Worm (Caenorhabditis elegans) whole organism, L1 larva: ENCODE measurements around the gene ceh-74.
A peak's percentile ranks its signal among the peaks of the same experiment; 100 is the strongest.

Experiments
- C16A3.4 ChIP-seq: fragments of 150-350 bp; optimal IDR thresholded peaks from 2 replicates; lab custom pipeline; 2014; ENCODE audit warnings: missing biosample characterization, missing genetic modification characterization
- ama-1 ChIP-seq: fragments of 150-350 bp; optimal IDR thresholded peaks from 2 replicates; lab custom pipeline; 2014
- ceh-82 ChIP-seq, 3 experiments: fragments of 150-350 bp in 1 of 3; sonication (generic microtip) in 2 of 3; optimal IDR thresholded peaks; 2 replicates each; lab custom pipeline; 2014 to 2017; ENCODE audit warnings: missing biosample characterization in 3 of 3, missing genetic modification characterization in 3 of 3
- ceh-90 ChIP-seq: sonication (generic microtip); optimal IDR thresholded peaks from 2 replicates; lab custom pipeline; 2016; ENCODE audit warnings: missing genetic modification characterization, missing compliant biosample characterization
- elt-3 ChIP-seq, 6 experiments: fragments of 150-350 bp in 1 of 6; sonication (generic microtip); optimal IDR thresholded peaks; 2 replicates each; lab custom pipeline; 2017 to 2018; ENCODE audit warnings: missing biosample characterization in 6 of 6, missing genetic modification characterization in 6 of 6, inconsistent platforms in 1 of 6
- nhr-77 ChIP-seq: fragments of 150-350 bp; optimal IDR thresholded peaks from 2 replicates; lab custom pipeline; 2014; ENCODE audit warnings: missing biosample characterization, missing genetic modification characterization
- nhr-90 ChIP-seq: sonication (generic microtip); optimal IDR thresholded peaks from 2 replicates; lab custom pipeline; 2016; ENCODE audit warnings: mild to moderate bottlenecking, missing genetic modification characterization, missing compliant biosample characterization; ENCODE audit not compliant: poor library complexity
- snpc-4 ChIP-seq: fragments of 150-350 bp; optimal IDR thresholded peaks from 2 replicates; lab custom pipeline; 2014; ENCODE audit warnings: missing biosample characterization, missing genetic modification characterization
- snu-23 ChIP-seq: sonication (generic microtip); optimal IDR thresholded peaks from 2 replicates; lab custom pipeline; 2016; ENCODE audit warnings: missing genetic modification characterization, missing compliant biosample characterization
- xbp-1 ChIP-seq: sonication (generic microtip); optimal IDR thresholded peaks from 2 replicates; lab custom pipeline; 2016; ENCODE audit warnings: missing genetic modification characterization, missing compliant biosample characterization
- ztf-11 ChIP-seq, 2 experiments: sonication (generic microtip); optimal IDR thresholded peaks; 2 replicates each; lab custom pipeline; 2016 to 2017; ENCODE audit warnings: missing genetic modification characterization in 2 of 2, missing biosample characterization in 1 of 2, missing compliant biosample characterization in 1 of 2

DNA sequence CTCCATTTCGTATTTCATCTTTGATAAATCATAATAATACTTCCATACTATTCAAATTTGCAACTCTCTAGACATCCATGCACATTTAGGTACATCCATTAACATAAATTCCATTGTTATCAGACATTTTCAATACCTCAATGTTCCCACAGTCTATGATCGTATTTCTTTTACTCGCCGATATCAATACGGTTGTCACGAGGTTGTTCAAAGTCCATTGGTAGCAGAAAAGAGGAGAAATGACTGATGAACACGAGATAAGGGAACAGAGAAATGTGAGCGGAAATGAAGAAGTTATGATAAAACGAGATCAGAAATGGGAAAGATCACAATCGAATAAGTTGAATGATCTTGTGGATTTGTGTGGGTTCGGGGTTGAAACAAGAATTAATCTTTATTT, 34.9 kb downstream of the ceh-74 start:
- TF ChIP-seq C16A3.4 (tag; lab: Kevin White, UChicago) (no peak), nhr-90 (tag; lab: Kevin White, UChicago) (peak; percentile 22), nhr-77 (no peak), snu-23 (GFP tag; lab: Kevin White, UChicago) (peak; percentile 29), ceh-82 (tag; optimal IDR thresholded peaks at IDR 0.05; lab: Kevin White, UChicago) (no peak), elt-3 (tag; optimal IDR thresholded peaks at IDR 0.05; lab: Kevin White, UChicago) (peak in 2 of 6 experiments; percentile 29 to 94), snpc-4 (tag; lab: Kevin White, UChicago) (no peak), xbp-1 (tag; lab: Kevin White, UChicago) (no peak), ztf-11 (tag; optimal IDR thresholded peaks at IDR 0.05; lab: Kevin White, UChicago) (no peak), ceh-90 (no peak), ama-1 (lab: Kevin White, UChicago) (no peak)
